Fruit fly (Drosophila melanogaster) whole organism, pupa: ENCODE results near the gene CG34039.

Source experiments
- CG10348 ChIP-seq: fragments of 200-800 bp; sonication (Bioruptor generic); IDR thresholded peaks from 2 replicates; pipeline ENCODE4 v1.3.6; 2022; ENCODE audit warnings: missing biosample characterization, missing genetic modification characterization
- CG12605 ChIP-seq: fragments of 200-800 bp; sonication (Bioruptor generic); IDR thresholded peaks from 2 replicates; pipeline ENCODE4 v1.3.6; 2022; ENCODE audit warnings: missing biosample characterization, missing genetic modification characterization
- CG13204 ChIP-seq: fragments of 200-800 bp; sonication (Bioruptor generic); optimal IDR thresholded peaks from 2 replicates; lab custom pipeline; 2018; ENCODE audit warnings: missing biosample characterization, mild to moderate bottlenecking, missing genetic modification characterization, moderate library complexity
- CG14655 ChIP-seq: fragments of 200-800 bp; sonication (Bioruptor generic); optimal IDR thresholded peaks from 3 replicates; lab custom pipeline; 2017; ENCODE audit warnings: mild to moderate bottlenecking, missing biosample characterization, missing genetic modification reagents, missing genetic modification characterization
- CG15710 ChIP-seq: fragments of 200-800 bp; sonication (Bioruptor generic); optimal IDR thresholded peaks from 2 replicates; lab custom pipeline; 2018; ENCODE audit warnings: missing biosample characterization, mild to moderate bottlenecking, missing genetic modification characterization, moderate library complexity
- CG17806 ChIP-seq: fragments of 200-800 bp; sonication (Bioruptor generic); optimal IDR thresholded peaks from 2 replicates; lab custom pipeline; 2018; ENCODE audit warnings: missing biosample characterization, mild to moderate bottlenecking, missing genetic modification characterization, moderate library complexity
- CG32121 ChIP-seq: fragments of 200-800 bp; sonication (Bioruptor generic); IDR thresholded peaks from 2 replicates; pipeline ENCODE4 v1.3.6; 2022; ENCODE audit warnings: missing biosample characterization, missing genetic modification characterization
- CG34367 ChIP-seq: fragments of 200-800 bp; sonication (Bioruptor generic); optimal IDR thresholded peaks from 2 replicates; lab custom pipeline; 2018; ENCODE audit warnings: missing biosample characterization, mild to moderate bottlenecking, missing genetic modification characterization
- CG4496 ChIP-seq: fragments of 200-800 bp; sonication (Bioruptor generic); IDR thresholded peaks from 3 replicates; pipeline ENCODE4 v1.3.6; 2022; ENCODE audit warnings: missing biosample characterization, missing genetic modification characterization
- CG8159 ChIP-seq: fragments of 200-800 bp; sonication (Bioruptor generic); optimal IDR thresholded peaks from 3 replicates; lab custom pipeline; 2018; ENCODE audit warnings: missing biosample characterization, mild to moderate bottlenecking, missing genetic modification characterization, moderate library complexity
- CG8301 ChIP-seq: fragments of 200-800 bp; sonication (Bioruptor generic); optimal IDR thresholded peaks from 2 replicates; lab custom pipeline; 2018; ENCODE audit warnings: missing biosample characterization, mild to moderate bottlenecking, missing genetic modification characterization
- CG9948 ChIP-seq: fragments of 200-800 bp; sonication (Bioruptor generic); optimal IDR thresholded peaks from 2 replicates; lab custom pipeline; 2018; ENCODE audit warnings: missing biosample characterization, mild to moderate bottlenecking, missing genetic modification characterization, moderate library complexity
- D1 ChIP-seq: fragments of 200-800 bp; sonication (Bioruptor generic); optimal IDR thresholded peaks from 2 replicates; lab custom pipeline; 2018; ENCODE audit warnings: missing biosample characterization, mild to moderate bottlenecking, missing genetic modification characterization, moderate library complexity
- EcR ChIP-seq: fragments of 200-800 bp; sonication (Bioruptor generic); optimal IDR thresholded peaks from 3 replicates; lab custom pipeline; 2019; ENCODE audit warnings: missing biosample characterization, missing genetic modification characterization, mild to moderate bottlenecking, moderate library complexity, missing genetic modification reagents
- Ets98B ChIP-seq: fragments of 200-800 bp; sonication (Bioruptor generic); IDR thresholded peaks from 2 replicates; pipeline ENCODE4 v1.3.6; 2022; ENCODE audit warnings: missing biosample characterization, missing genetic modification characterization
- Pif1A ChIP-seq: fragments of 200-800 bp; sonication (Bioruptor generic); optimal IDR thresholded peaks from 3 replicates; lab custom pipeline; 2016; ENCODE audit warnings: missing biosample characterization, missing genetic modification characterization
- Pif1B ChIP-seq: fragments of 200-800 bp; sonication (Bioruptor generic); optimal IDR thresholded peaks from 3 replicates; lab custom pipeline; 2016; ENCODE audit warnings: missing biosample characterization, missing genetic modification characterization
- Snoo ChIP-seq: fragments of 200-800 bp; sonication (Bioruptor generic); optimal IDR thresholded peaks from 3 replicates; lab custom pipeline; 2017; ENCODE audit warnings: missing biosample characterization, mild to moderate bottlenecking, missing genetic modification characterization, inconsistent platforms
- fd96Ca ChIP-seq: fragments of 200-800 bp; sonication (Bioruptor generic); IDR thresholded peaks from 3 replicates; pipeline ENCODE4 v1.3.6; 2022; ENCODE audit warnings: missing biosample characterization, missing genetic modification characterization
- gl ChIP-seq: fragments of 200-800 bp; sonication (Bioruptor generic); optimal IDR thresholded peaks from 2 replicates; lab custom pipeline; 2018; ENCODE audit warnings: missing biosample characterization, mild to moderate bottlenecking, missing genetic modification characterization
- rn ChIP-seq: fragments of 200-800 bp; sonication (Bioruptor generic); IDR thresholded peaks from 2 replicates; pipeline ENCODE4 v1.3.6; 2022; ENCODE audit warnings: missing biosample characterization, missing genetic modification characterization

Gene CG34039

DNA sequence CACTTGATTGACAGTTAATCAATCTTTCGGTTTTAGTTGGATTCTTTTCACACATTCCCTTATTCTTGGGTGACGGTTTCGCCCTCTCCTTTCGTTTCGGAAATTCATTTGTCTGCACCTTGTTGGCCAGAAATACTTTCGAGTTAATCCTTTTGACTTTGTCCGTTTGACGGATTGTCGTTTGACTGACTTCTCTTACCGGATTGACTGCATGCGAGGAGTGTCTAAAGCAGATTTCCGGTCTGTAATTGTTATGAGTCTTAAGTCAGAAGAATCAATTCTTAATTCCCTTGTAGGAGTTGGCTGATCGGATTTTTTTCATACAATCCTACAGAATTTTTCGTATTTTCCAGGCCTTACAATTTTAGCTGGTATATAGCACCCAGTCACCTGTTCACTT, 22.9 kb downstream of the CG34039 start:
- no peak for TF ChIP-seq Ets98B (GFP tag; lab: Robert Waterston, UW)
- TF ChIP-seq fd96Ca (GFP tag; lab: Robert Waterston, UW) = no peak
- TF ChIP-seq Pif1A = no peak
- TF ChIP-seq CG10348 (GFP tag; lab: Robert Waterston, UW) = no peak
- no peak for TF ChIP-seq Snoo (tag; lab: Kevin White, UChicago)
- TF ChIP-seq CG32121 (GFP tag; lab: Robert Waterston, UW) = no peak
- TF ChIP-seq rn = no peak
- no peak for TF ChIP-seq CG13204 (GFP tag; lab: Kevin White, UChicago)
- no peak for TF ChIP-seq Pif1B (GFP tag; lab: Kevin White, UChicago)
- no peak for TF ChIP-seq CG8301 (tag; lab: Kevin White, UChicago)
- no peak for TF ChIP-seq CG14655
- TF ChIP-seq CG15710 (tag; lab: Kevin White, UChicago) = no peak
- TF ChIP-seq CG9948 (tag; lab: Kevin White, UChicago) = no peak
- TF ChIP-seq CG8159 (tag; lab: Kevin White, UChicago) = no peak
- TF ChIP-seq gl (tag; lab: Kevin White, UChicago) = no peak
- no peak for TF ChIP-seq CG17806 (tag; lab: Kevin White, UChicago)
- TF ChIP-seq D1 (tag; lab: Kevin White, UChicago) = no peak
- no peak for TF ChIP-seq CG12605 (GFP tag; lab: Robert Waterston, UW)
- TF ChIP-seq, all 21 proteins: peak for 0

DNA sequence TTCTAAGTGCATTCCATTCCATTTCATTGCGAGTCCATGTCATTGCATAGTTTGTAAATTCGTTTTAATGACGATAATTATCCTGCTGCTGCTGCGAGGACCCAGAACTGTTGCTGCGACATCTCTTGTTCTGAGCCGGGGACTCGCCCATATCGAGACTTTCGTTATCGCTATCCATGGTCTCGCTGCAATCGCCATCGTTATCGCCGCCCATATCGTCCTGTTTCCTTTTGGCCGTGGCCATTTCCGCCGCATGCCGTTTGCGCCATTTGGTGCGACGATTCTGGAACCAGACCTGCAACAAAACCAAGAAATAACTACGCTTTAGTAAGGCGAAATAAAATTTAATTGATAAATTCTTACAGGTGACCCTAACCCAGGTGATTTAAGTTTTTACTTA, 24.0 kb downstream of the CG34039 start:
- TF ChIP-seq EcR (GFP tag; lab: Kevin White, UChicago) (no peak), gl (tag; lab: Kevin White, UChicago) (no peak), Pif1B (GFP tag; lab: Kevin White, UChicago) (no peak), fd96Ca (GFP tag; lab: Robert Waterston, UW) (no peak), CG32121 (GFP tag; lab: Robert Waterston, UW) (no peak), CG14655 (no peak), CG12605 (GFP tag; lab: Robert Waterston, UW) (no peak), Pif1A (no peak), CG8301 (tag; lab: Kevin White, UChicago) (no peak), D1 (tag; lab: Kevin White, UChicago) (no peak), CG17806 (tag; lab: Kevin White, UChicago) (no peak), CG9948 (tag; lab: Kevin White, UChicago) (no peak), rn (no peak), Ets98B (GFP tag; lab: Robert Waterston, UW) (no peak), CG13204 (GFP tag; lab: Kevin White, UChicago) (no peak), Snoo (tag; lab: Kevin White, UChicago) (no peak), CG8159 (tag; lab: Kevin White, UChicago) (no peak)
- TF ChIP-seq, all 21 proteins: peak for 0

dm6 chr3L:14590964-14591363, 31.2 kb downstream of the CG34039 start:
- TF ChIP-seq CG8301 (tag; lab: Kevin White, UChicago) (no peak), CG15710 (tag; lab: Kevin White, UChicago) (no peak), Snoo (tag; lab: Kevin White, UChicago) (no peak), CG4496 (no peak), CG9948 (tag; lab: Kevin White, UChicago) (no peak), D1 (tag; lab: Kevin White, UChicago) (no peak), CG10348 (GFP tag; lab: Robert Waterston, UW) (no peak), CG34367 (tag; lab: Kevin White, UChicago) (no peak)

DNA sequence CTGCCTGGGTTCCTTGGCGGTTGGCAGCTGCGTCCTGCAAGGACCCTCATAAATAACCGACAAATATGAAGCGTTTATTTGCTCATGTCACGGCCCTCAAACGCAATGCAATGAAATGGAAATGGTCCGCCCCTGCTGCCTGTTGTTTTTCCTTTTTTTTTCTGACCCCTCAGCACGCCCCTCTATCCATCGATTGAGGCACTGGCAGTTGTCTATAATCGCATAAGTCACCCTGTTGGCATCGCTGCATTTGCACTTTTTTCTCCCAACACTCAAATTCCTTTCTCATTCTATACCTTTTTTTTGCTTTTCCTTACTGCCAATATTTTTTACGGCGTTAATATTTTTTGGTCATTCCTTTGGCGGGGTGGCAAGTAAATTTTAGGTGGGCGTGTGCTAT, 32.4 kb downstream of the CG34039 start:
- TF ChIP-seq D1 (tag; lab: Kevin White, UChicago) = no peak
- no peak for TF ChIP-seq EcR (GFP tag; lab: Kevin White, UChicago)
- TF ChIP-seq CG10348 (GFP tag; lab: Robert Waterston, UW) = no peak
- TF ChIP-seq fd96Ca (GFP tag; lab: Robert Waterston, UW) = no peak
- no peak for TF ChIP-seq Pif1A
- no peak for TF ChIP-seq CG15710 (tag; lab: Kevin White, UChicago)
- TF ChIP-seq CG9948 (tag; lab: Kevin White, UChicago) = no peak

DNA sequence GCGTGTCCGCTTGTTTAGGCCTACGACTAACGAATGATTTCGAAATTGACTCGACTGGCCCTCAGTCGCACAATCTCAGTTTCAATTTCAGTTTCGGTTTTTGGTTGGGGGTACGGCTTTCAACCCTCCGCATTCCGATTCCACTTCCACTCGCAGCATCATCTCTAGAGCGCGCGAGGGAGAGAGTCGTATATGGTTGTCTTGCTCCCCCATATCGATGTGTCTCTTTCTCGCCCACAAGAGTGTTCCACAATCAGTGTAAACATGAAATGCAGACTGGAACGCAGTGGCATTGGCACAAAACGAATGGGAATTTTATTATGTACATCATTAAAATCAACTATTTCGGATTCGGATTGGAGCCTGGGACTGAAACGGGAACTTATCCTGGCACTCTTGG, 39.7 kb downstream of the CG34039 start, which contains the start of gene HGTX:
Gene HGTX (minus strand): TSS at position 38 of the 400 bp plus-strand sequence.
- no peak for TF ChIP-seq D1 (tag; lab: Kevin White, UChicago)
- TF ChIP-seq CG8159 (tag; lab: Kevin White, UChicago) = no peak
- TF ChIP-seq Ets98B (GFP tag; lab: Robert Waterston, UW) = no peak
- TF ChIP-seq Pif1A = no peak
- TF ChIP-seq CG13204 (GFP tag; lab: Kevin White, UChicago) = no peak
- no peak for TF ChIP-seq gl (tag; lab: Kevin White, UChicago)
- TF ChIP-seq rn = no peak
- no peak for TF ChIP-seq CG32121 (GFP tag; lab: Robert Waterston, UW)
- no peak for TF ChIP-seq CG8301 (tag; lab: Kevin White, UChicago)
- TF ChIP-seq fd96Ca (GFP tag; lab: Robert Waterston, UW) = no peak

- no peak for TF ChIP-seq Snoo (tag; lab: Kevin White, UChicago)
- no peak for TF ChIP-seq CG9948 (tag; lab: Kevin White, UChicago)
- no peak for TF ChIP-seq gl (tag; lab: Kevin White, UChicago)
- no peak for TF ChIP-seq CG14655
These were observed 40.8 kb downstream of the CG34039 start for dm6 chr3L:14600570-14600969.
